Fruit fly (Drosophila melanogaster) whole organism, embryonic: ENCODE results near the gene Or7a.
A peak's percentile ranks its signal among the peaks of the same experiment; 100 is the strongest.

Experiments used
- Atf-2 ChIP-seq: fragments of 200-800 bp; sonication (Bioruptor generic); optimal IDR thresholded peaks from 2 replicates; lab custom pipeline; 2016; ENCODE audit warnings: missing biosample characterization, missing genetic modification characterization
- Awh ChIP-seq: fragments of 200-800 bp; sonication (Bioruptor generic); IDR thresholded peaks from 2 replicates; pipeline ENCODE4, ENCODE4 v1.3.6; 2022; ENCODE audit warnings: missing biosample characterization, missing genetic modification characterization
- Bdp1 ChIP-seq: fragments of 200-800 bp; sonication (Bioruptor generic); optimal IDR thresholded peaks from 3 replicates; lab custom pipeline; 2016; ENCODE audit warnings: missing biosample characterization, missing genetic modification characterization
- CG1024 ChIP-seq: fragments of 200-800 bp; sonication (Bioruptor generic); IDR thresholded peaks from 2 replicates; pipeline ENCODE4 v1.3.6; 2022; ENCODE audit warnings: missing biosample characterization, missing genetic modification characterization
- CG12071 ChIP-seq: fragments of 200-800 bp; sonication (Bioruptor generic); optimal IDR thresholded peaks from 3 replicates; lab custom pipeline; 2018; ENCODE audit warnings: missing biosample characterization, mild to moderate bottlenecking, missing genetic modification characterization
- CG14014 ChIP-seq: fragments of 200-800 bp; sonication (Bioruptor generic); IDR thresholded peaks from 2 replicates; pipeline ENCODE4 v1.3.6; 2022; ENCODE audit warnings: missing biosample characterization, missing genetic modification characterization
- CG14667 ChIP-seq: fragments of 200-800 bp; sonication (Bioruptor generic); IDR thresholded peaks from 2 replicates; pipeline ENCODE4 v1.3.6; 2022; ENCODE audit warnings: missing biosample characterization, missing genetic modification characterization
- CG14710 ChIP-seq: fragments of 200-800 bp; sonication (Bioruptor generic); optimal IDR thresholded peaks from 3 replicates; lab custom pipeline; 2019; ENCODE audit warnings: missing biosample characterization, mild to moderate bottlenecking, missing genetic modification characterization, moderate library complexity
- CG1602 ChIP-seq: fragments of 200-800 bp; sonication (Bioruptor generic); optimal IDR thresholded peaks from 3 replicates; lab custom pipeline; 2016; ENCODE audit warnings: missing biosample characterization, missing genetic modification characterization
- CG16815 ChIP-seq: fragments of 200-800 bp; sonication (Bioruptor generic); optimal IDR thresholded peaks from 3 replicates; lab custom pipeline; 2017; ENCODE audit warnings: missing biosample characterization, mild to moderate bottlenecking, missing genetic modification characterization
- CG17186 ChIP-seq: fragments of 200-800 bp; sonication (Bioruptor generic); optimal IDR thresholded peaks from 3 replicates; lab custom pipeline; 2017; ENCODE audit warnings: missing biosample characterization, missing genetic modification reagents, missing genetic modification characterization
- CG18764 ChIP-seq: fragments of 200-800 bp; sonication (Bioruptor generic); optimal IDR thresholded peaks from 3 replicates; lab custom pipeline; 2016; ENCODE audit warnings: missing biosample characterization, missing genetic modification characterization
- CG2889 ChIP-seq: fragments of 200-800 bp; sonication (Bioruptor generic); IDR thresholded peaks from 3 replicates; pipeline ENCODE4 v1.3.6; 2022; ENCODE audit warnings: missing biosample characterization, missing genetic modification characterization
- CG30403 ChIP-seq: fragments of 200-800 bp; sonication (Bioruptor generic); optimal IDR thresholded peaks from 3 replicates; lab custom pipeline; 2016; ENCODE audit warnings: missing biosample characterization, missing genetic modification characterization
- CG3065 ChIP-seq: fragments of 200-800 bp; sonication (Bioruptor generic); optimal IDR thresholded peaks from 2 replicates; lab custom pipeline; 2016; ENCODE audit warnings: missing biosample characterization, missing genetic modification characterization
- CG31365 ChIP-seq: fragments of 200-800 bp; sonication (Bioruptor generic); optimal IDR thresholded peaks from 2 replicates; lab custom pipeline; 2018; ENCODE audit warnings: missing biosample characterization, mild to moderate bottlenecking, missing genetic modification characterization
- CG32772 ChIP-seq: fragments of 200-800 bp; sonication (Bioruptor generic); IDR thresholded peaks from 2 replicates; pipeline ENCODE4 v1.3.6; 2022; ENCODE audit warnings: missing biosample characterization, missing genetic modification characterization
- CG6272 ChIP-seq: fragments of 200-800 bp; sonication (Bioruptor generic); IDR thresholded peaks from 2 replicates; pipeline ENCODE4 v1.3.6; 2022; ENCODE audit warnings: missing biosample characterization, missing genetic modification characterization
- CG7745 ChIP-seq: fragments of 200-800 bp; sonication (Bioruptor generic); optimal IDR thresholded peaks from 2 replicates; lab custom pipeline; 2018; ENCODE audit warnings: missing biosample characterization, mild to moderate bottlenecking, missing genetic modification characterization, moderate library complexity
- CG7963 ChIP-seq: fragments of 200-800 bp; sonication (Bioruptor generic); IDR thresholded peaks from 3 replicates; pipeline ENCODE4 v1.3.6; 2022; ENCODE audit warnings: missing biosample characterization, missing genetic modification characterization; ENCODE audit not compliant: partially characterized antibody
- CG9609 ChIP-seq: fragments of 200-800 bp; sonication (Bioruptor generic); optimal IDR thresholded peaks from 3 replicates; lab custom pipeline; 2016; ENCODE audit warnings: missing biosample characterization, missing genetic modification characterization
- Deaf1 ChIP-seq: fragments of 200-800 bp; optimal IDR thresholded peaks from 3 replicates; lab custom pipeline; 2019; ENCODE audit warnings: missing biosample characterization, mild to moderate bottlenecking, missing genetic modification characterization, moderate library complexity
- Drgx ChIP-seq: fragments of 200-800 bp; sonication (Bioruptor generic); IDR thresholded peaks from 2 replicates; pipeline ENCODE4 v1.3.6; 2022; ENCODE audit warnings: missing biosample characterization, missing genetic modification characterization
- GATAe ChIP-seq: fragments of 200-800 bp; sonication (Bioruptor generic); conservative IDR thresholded peaks from 2 replicates; pipeline ENCODE4 v1.3.6; 2022; ENCODE audit warnings: missing biosample characterization, missing genetic modification characterization
- MESR4 ChIP-seq: fragments of 200-800 bp; sonication (Bioruptor generic); optimal IDR thresholded peaks from 2 replicates; lab custom pipeline; 2018; ENCODE audit warnings: missing biosample characterization, mild to moderate bottlenecking, missing genetic modification characterization, moderate library complexity
- Neu2 ChIP-seq: fragments of 200-800 bp; sonication (Bioruptor generic); optimal IDR thresholded peaks from 3 replicates; lab custom pipeline; 2016; ENCODE audit warnings: missing biosample characterization, missing genetic modification characterization, borderline replicate concordance
- Optix ChIP-seq: fragments of 200-800 bp; sonication (Bioruptor generic); IDR thresholded peaks from 3 replicates; pipeline ENCODE4 v1.3.6; 2022; ENCODE audit warnings: missing biosample characterization, missing genetic modification characterization
- Stat92E ChIP-seq, 3 experiments: fragments of >200 bp in 2 of 3; fragments of 200-800 bp in 1 of 3; sonication (Bioruptor generic) in 1 of 3; optimal IDR thresholded peaks; 2 replicates each; lab custom pipeline; 2017 to 2019; ENCODE audit warnings: missing biosample characterization in 3 of 3, missing genetic modification characterization in 3 of 3, mild to moderate bottlenecking in 1 of 3, moderate library complexity in 1 of 3
- Tbp ChIP-seq: fragments of >200 bp; optimal IDR thresholded peaks from 2 replicates; lab custom pipeline; 2018; ENCODE audit warnings: missing biosample characterization, missing genetic modification characterization
- Usf ChIP-seq: fragments of 200-800 bp; sonication (Bioruptor generic); optimal IDR thresholded peaks from 2 replicates; lab custom pipeline; 2017; ENCODE audit warnings: missing genotype, missing biosample characterization, missing genetic modification characterization
- Xbp1 ChIP-seq: fragments of 200-800 bp; sonication (Bioruptor generic); optimal IDR thresholded peaks from 3 replicates; lab custom pipeline; 2016; ENCODE audit warnings: missing biosample characterization, mild to moderate bottlenecking, missing genetic modification characterization
- ap ChIP-seq: fragments of 200-800 bp; sonication (Bioruptor generic); IDR thresholded peaks from 2 replicates; pipeline ENCODE4 v1.3.6; 2022; ENCODE audit warnings: missing biosample characterization, missing genetic modification characterization
- bsh ChIP-seq, 2 experiments: fragments of 200-800 bp; sonication (Bioruptor generic); optimal IDR thresholded peaks; 2 replicates each; lab custom pipeline; 2017 to 2018; ENCODE audit warnings: mild to moderate bottlenecking in 2 of 2, missing biosample characterization in 2 of 2, missing genetic modification characterization in 2 of 2, moderate library complexity in 1 of 2
- chinmo ChIP-seq: fragments of 200-800 bp; sonication (Bioruptor generic); IDR thresholded peaks from 4 replicates; pipeline ENCODE4 v1.3.6; 2022; ENCODE audit warnings: missing biosample characterization, missing genetic modification characterization; ENCODE audit not compliant: partially characterized antibody
- da ChIP-seq: fragments of 200-800 bp; sonication (Bioruptor generic); optimal IDR thresholded peaks from 2 replicates; lab custom pipeline; 2016; ENCODE audit warnings: missing biosample characterization, missing genetic modification characterization
- dimm ChIP-seq: fragments of 200-800 bp; sonication (Bioruptor generic); IDR thresholded peaks from 2 replicates; pipeline ENCODE4 v1.3.6; 2022; ENCODE audit warnings: missing biosample characterization, missing genetic modification characterization
- dpn ChIP-seq, 2 experiments: fragments of 200-800 bp; sonication (Bioruptor generic); optimal IDR thresholded peaks; 3 replicates each; lab custom pipeline; 2016; ENCODE audit warnings: missing biosample characterization in 2 of 2, missing genetic modification characterization in 2 of 2
- en ChIP-seq: fragments of 200-800 bp; sonication (Bioruptor generic); optimal IDR thresholded peaks from 2 replicates; lab custom pipeline; 2016; ENCODE audit warnings: missing biosample characterization, missing genetic modification characterization
- gcm2 ChIP-seq: fragments of 200-800 bp; sonication (Bioruptor generic); optimal IDR thresholded peaks from 2 replicates; lab custom pipeline; 2016; ENCODE audit warnings: missing biosample characterization, missing genetic modification characterization
- hkb ChIP-seq, 2 experiments: fragments of 200-800 bp in 1 of 2; fragments of >200 bp in 1 of 2; sonication (Bioruptor generic) in 1 of 2; IDR thresholded peaks in 1 of 2; optimal IDR thresholded peaks in 1 of 2; 2 replicates each; pipeline versions ENCODE4 v1.3.6 to Lab custom; 2017 to 2022; ENCODE audit warnings: missing biosample characterization in 1 of 2, missing genetic modification characterization in 1 of 2
- hth ChIP-seq: fragments of >200 bp; optimal IDR thresholded peaks from 2 replicates; lab custom pipeline; 2017; ENCODE audit warnings: inconsistent platforms
- kay ChIP-seq: fragments of 200-800 bp; sonication (Bioruptor generic); optimal IDR thresholded peaks from 2 replicates; lab custom pipeline; 2016; ENCODE audit warnings: missing biosample characterization, missing genetic modification characterization
- mirr ChIP-seq: fragments of 200-800 bp; sonication (Bioruptor generic); optimal IDR thresholded peaks from 3 replicates; lab custom pipeline; 2018; ENCODE audit warnings: missing biosample characterization, mild to moderate bottlenecking, missing genetic modification characterization
- nerfin-2 ChIP-seq: fragments of 200-800 bp; sonication (Bioruptor generic); IDR thresholded peaks from 2 replicates; pipeline ENCODE4 v1.3.6; 2022; ENCODE audit warnings: missing biosample characterization, missing genetic modification characterization; ENCODE audit not compliant: partially characterized antibody
- oc ChIP-seq: fragments of 200-800 bp; sonication (Bioruptor generic); optimal IDR thresholded peaks from 2 replicates; lab custom pipeline; 2018; ENCODE audit warnings: missing biosample characterization, mild to moderate bottlenecking, missing genetic modification characterization, moderate library complexity
- peb ChIP-seq: fragments of 200-800 bp; sonication (Bioruptor generic); IDR thresholded peaks from 2 replicates; pipeline ENCODE4 v1.3.6; 2022; ENCODE audit warnings: missing biosample characterization, missing genetic modification characterization
- pum ChIP-seq: fragments of 200-800 bp; sonication (Bioruptor generic); optimal IDR thresholded peaks from 2 replicates; lab custom pipeline; 2016; ENCODE audit warnings: missing biosample characterization, missing genetic modification characterization
- sima ChIP-seq: fragments of 200-800 bp; sonication (Bioruptor generic); optimal IDR thresholded peaks from 2 replicates; lab custom pipeline; 2016; ENCODE audit warnings: missing biosample characterization, missing genetic modification characterization
- tll ChIP-seq, 2 experiments: fragments of 200-800 bp in 1 of 2; fragments of >200 bp in 1 of 2; sonication (Bioruptor generic) in 1 of 2; optimal IDR thresholded peaks; 2 replicates each; lab custom pipeline; 2017 to 2019; ENCODE audit warnings: missing biosample characterization in 2 of 2, missing genetic modification characterization in 2 of 2, mild to moderate bottlenecking in 1 of 2, moderate library complexity in 1 of 2
- vfl ChIP-seq: fragments of 200-800 bp; sonication (Bioruptor generic); optimal IDR thresholded peaks from 2 replicates; lab custom pipeline; 2016; ENCODE audit warnings: missing biosample characterization, missing genetic modification characterization

The Or7a gene

dm6 chrX:8178165-8178955 lies 12.9 kb upstream of the Or7a start, which contains the start of gene sdt (continued):
- TF ChIP-seq dpn (GFP tag; optimal IDR thresholded peaks at IDR 0.05; lab: Kevin White, UChicago): peak in 1 of 2 experiments; percentile 4
- no peak for TF ChIP-seq mirr (GFP tag; lab: Kevin White, UChicago)
- TF ChIP-seq hkb (optimal IDR thresholded peaks at IDR 0.05; lab: Kevin White, UChicago): no peak
- TF ChIP-seq hkb (GFP tag; IDR thresholded peaks at IDR 0.05; lab: Robert Waterston, UW): no peak
- no peak for TF ChIP-seq Optix (GFP tag; lab: Robert Waterston, UW)
- TF ChIP-seq hth (lab: Kevin White, UChicago): no peak
- no peak for TF ChIP-seq CG31365 (tag; lab: Kevin White, UChicago)
- TF ChIP-seq CG1024 (GFP tag; lab: Robert Waterston, UW): no peak
- no peak for TF ChIP-seq sima (GFP tag; lab: Kevin White, UChicago)
- TF ChIP-seq CG16815 (GFP tag; lab: Kevin White, UChicago): no peak
- TF ChIP-seq nerfin-2 (GFP tag; lab: Robert Waterston, UW): no peak
- peak; percentile 36 for TF ChIP-seq CG30403 (GFP tag; lab: Kevin White, UChicago)
- no peak for TF ChIP-seq en (GFP tag; lab: Kevin White, UChicago)
- no peak for TF ChIP-seq dimm
- no peak for TF ChIP-seq CG1602 (GFP tag; lab: Kevin White, UChicago)
- TF ChIP-seq bsh (GFP tag; optimal IDR thresholded peaks at IDR 0.05; lab: Kevin White, UChicago): no peak
- no peak for TF ChIP-seq Neu2 (GFP tag; lab: Kevin White, UChicago)
- TF ChIP-seq Awh (GFP tag; lab: Robert Waterston, UW): no peak
- no peak for TF ChIP-seq peb (GFP tag; lab: Robert Waterston, UW)
- no peak for TF ChIP-seq chinmo (GFP tag; lab: Robert Waterston, UW)
- TF ChIP-seq MESR4 (GFP tag; lab: Kevin White, UChicago): no peak
- TF ChIP-seq ap: no peak
- no peak for TF ChIP-seq Stat92E (GFP tag; optimal IDR thresholded peaks at IDR 0.05; lab: Kevin White, UChicago)
- no peak for TF ChIP-seq CG17186
- TF ChIP-seq CG32772 (GFP tag; lab: Robert Waterston, UW): no peak
- no peak for TF ChIP-seq CG9609
- TF ChIP-seq pum (GFP tag; lab: Kevin White, UChicago): no peak
- TF ChIP-seq GATAe (GFP tag; lab: Robert Waterston, UW): no peak
- TF ChIP-seq Atf-2 (GFP tag; lab: Kevin White, UChicago): no peak
- no peak for TF ChIP-seq CG7963
- no peak for TF ChIP-seq CG6272 (GFP tag; lab: Robert Waterston, UW)
- TF ChIP-seq gcm2 (GFP tag; lab: Kevin White, UChicago): no peak
- TF ChIP-seq CG14710 (tag; lab: Kevin White, UChicago): no peak
- no peak for TF ChIP-seq kay (GFP tag; lab: Kevin White, UChicago)
- TF ChIP-seq CG14014 (GFP tag; lab: Robert Waterston, UW): no peak
- no peak for TF ChIP-seq Xbp1 (GFP tag; lab: Kevin White, UChicago)
- TF ChIP-seq CG18764: no peak
- TF ChIP-seq Deaf1 (tag; lab: Kevin White, UChicago): peak; percentile 85
- TF ChIP-seq CG12071 (GFP tag; lab: Kevin White, UChicago): no peak
- TF ChIP-seq vfl (GFP tag; lab: Kevin White, UChicago): no peak
- TF ChIP-seq Usf (GFP tag; lab: Kevin White, UChicago): no peak
- no peak for TF ChIP-seq da (GFP tag; lab: Kevin White, UChicago)
- no peak for TF ChIP-seq CG3065 (GFP tag; lab: Kevin White, UChicago)
- no peak for TF ChIP-seq oc (tag; lab: Kevin White, UChicago)
- no peak for TF ChIP-seq CG2889 (GFP tag; lab: Robert Waterston, UW)
- no peak for TF ChIP-seq Tbp (GFP tag; lab: Kevin White, UChicago)
- no peak for TF ChIP-seq Drgx (GFP tag; lab: Robert Waterston, UW)
- TF ChIP-seq Bdp1: no peak
- TF ChIP-seq CG14667: no peak
- TF ChIP-seq tll (GFP tag; optimal IDR thresholded peaks at IDR 0.05; lab: Kevin White, UChicago): no peak
- no peak for TF ChIP-seq CG7745 (tag; lab: Kevin White, UChicago)
